Fruit fly (Drosophila melanogaster) whole organism, embryonic: ENCODE results near the gene SP1173.
A peak's percentile ranks its signal among the peaks of the same experiment; 100 is the strongest.

ENCODE experiments used
- Asciz ChIP-seq: fragments of 200-800 bp; sonication (Bioruptor generic); optimal IDR thresholded peaks from 2 replicates; lab custom pipeline; 2017; ENCODE audit warnings: missing biosample characterization, mild to moderate bottlenecking, missing genetic modification characterization, missing genetic modification reagents
- Atf3 ChIP-seq: fragments of 200-800 bp; sonication (Bioruptor generic); optimal IDR thresholded peaks from 3 replicates; lab custom pipeline; 2016; ENCODE audit warnings: missing biosample characterization, missing genetic modification characterization
- B-H2 ChIP-seq: fragments of 200-800 bp; sonication (Bioruptor generic); optimal IDR thresholded peaks from 2 replicates; lab custom pipeline; 2018; ENCODE audit warnings: missing biosample characterization, mild to moderate bottlenecking, missing genetic modification characterization
- Blimp-1 ChIP-seq: fragments of 200-800 bp; sonication (Bioruptor generic); optimal IDR thresholded peaks from 3 replicates; lab custom pipeline; 2018; ENCODE audit warnings: missing biosample characterization, missing genetic modification characterization, mild to moderate bottlenecking, moderate library complexity, missing genetic modification reagents
- Bteb2 ChIP-seq: fragments of 200-800 bp; sonication (Bioruptor generic); optimal IDR thresholded peaks from 2 replicates; lab custom pipeline; 2016; ENCODE audit warnings: missing biosample characterization, missing genetic modification characterization
- CG10979 ChIP-seq: fragments of 200-800 bp; sonication (Bioruptor generic); optimal IDR thresholded peaks from 2 replicates; lab custom pipeline; 2018; ENCODE audit warnings: missing biosample characterization, mild to moderate bottlenecking, missing genetic modification characterization, moderate library complexity
- CG11560 ChIP-seq: fragments of 200-800 bp; sonication (Bioruptor generic); IDR thresholded peaks from 3 replicates; pipeline ENCODE4 v1.3.6; 2022; ENCODE audit warnings: missing biosample characterization, missing genetic modification characterization
- CG12219 ChIP-seq: fragments of 200-800 bp; sonication (Bioruptor generic); optimal IDR thresholded peaks from 3 replicates; lab custom pipeline; 2018; ENCODE audit warnings: missing biosample characterization, mild to moderate bottlenecking, missing genetic modification characterization
- CG13296 ChIP-seq: fragments of 200-800 bp; sonication (Bioruptor generic); optimal IDR thresholded peaks from 3 replicates; lab custom pipeline; 2018; ENCODE audit warnings: missing biosample characterization, mild to moderate bottlenecking, missing genetic modification characterization
- CG14050 ChIP-seq: fragments of 200-800 bp; sonication (Bioruptor generic); IDR thresholded peaks from 3 replicates; pipeline ENCODE4 v1.3.6; 2022; ENCODE audit warnings: missing biosample characterization, missing genetic modification characterization
- CG15479 ChIP-seq: fragments of 200-800 bp; sonication (Bioruptor generic); optimal IDR thresholded peaks from 3 replicates; lab custom pipeline; 2019; ENCODE audit warnings: missing biosample characterization, mild to moderate bottlenecking, missing genetic modification characterization, moderate library complexity
- CG17328 ChIP-seq: fragments of 200-800 bp; sonication (Bioruptor generic); IDR thresholded peaks from 2 replicates; pipeline ENCODE4 v1.3.6; 2022; ENCODE audit warnings: missing biosample characterization, missing genetic modification characterization
- CG17361 ChIP-seq: fragments of 200-800 bp; sonication (Bioruptor generic); IDR thresholded peaks from 3 replicates; pipeline ENCODE4 v1.3.6; 2022; ENCODE audit warnings: missing biosample characterization, missing genetic modification characterization
- CG17802 ChIP-seq: fragments of 200-800 bp; sonication (Bioruptor generic); optimal IDR thresholded peaks from 2 replicates; lab custom pipeline; 2018; ENCODE audit warnings: missing biosample characterization, mild to moderate bottlenecking, missing genetic modification characterization, moderate library complexity
- CG1832 ChIP-seq: fragments of 200-800 bp; sonication (Bioruptor generic); optimal IDR thresholded peaks from 2 replicates; lab custom pipeline; 2017; ENCODE audit warnings: missing biosample characterization, mild to moderate bottlenecking, missing genetic modification characterization, inconsistent platforms
- CG30403 ChIP-seq: fragments of 200-800 bp; sonication (Bioruptor generic); optimal IDR thresholded peaks from 3 replicates; lab custom pipeline; 2016; ENCODE audit warnings: missing biosample characterization, missing genetic modification characterization
- CG32767 ChIP-seq: fragments of 200-800 bp; sonication (Bioruptor generic); IDR thresholded peaks from 2 replicates; pipeline ENCODE4 v1.3.6; 2022; ENCODE audit warnings: missing biosample characterization, missing genetic modification characterization
- CG34224 ChIP-seq: fragments of 200-800 bp; sonication (Bioruptor generic); IDR thresholded peaks from 3 replicates; pipeline ENCODE4 v1.3.6; 2022; ENCODE audit warnings: missing biosample characterization, missing genetic modification characterization; ENCODE audit not compliant: partially characterized antibody
- CG4328 ChIP-seq: fragments of 200-800 bp; sonication (Bioruptor generic); optimal IDR thresholded peaks from 3 replicates; lab custom pipeline; 2017; ENCODE audit warnings: missing biosample characterization, missing genetic modification reagents, missing genetic modification characterization
- CG4854 ChIP-seq: fragments of 200-800 bp; sonication (Bioruptor generic); optimal IDR thresholded peaks from 2 replicates; lab custom pipeline; 2016; ENCODE audit warnings: missing biosample characterization, missing genetic modification characterization, inconsistent platforms
- CG5245 ChIP-seq: fragments of 200-800 bp; sonication (Bioruptor generic); optimal IDR thresholded peaks from 3 replicates; lab custom pipeline; 2016; ENCODE audit warnings: missing biosample characterization, missing genetic modification characterization
- CG6854 ChIP-seq: fragments of 200-800 bp; sonication (Bioruptor generic); optimal IDR thresholded peaks from 3 replicates; lab custom pipeline; 2017; ENCODE audit warnings: missing biosample characterization, mild to moderate bottlenecking, missing genetic modification characterization
- CG7372 ChIP-seq: fragments of 200-800 bp; sonication (Bioruptor generic); IDR thresholded peaks from 2 replicates; pipeline ENCODE4 v1.3.6; 2022; ENCODE audit warnings: missing biosample characterization, missing genetic modification characterization
- CG8388 ChIP-seq: fragments of 200-800 bp; sonication (Bioruptor generic); optimal IDR thresholded peaks from 2 replicates; lab custom pipeline; 2019; ENCODE audit warnings: missing biosample characterization, mild to moderate bottlenecking, missing genetic modification characterization, moderate library complexity
- CoRest ChIP-seq: fragments of 200-800 bp; sonication (Bioruptor generic); optimal IDR thresholded peaks from 3 replicates; lab custom pipeline; 2018; ENCODE audit warnings: missing biosample characterization, mild to moderate bottlenecking, missing genetic modification characterization, moderate library complexity
- CrebB ChIP-seq: fragments of 200-800 bp; sonication (Bioruptor generic); optimal IDR thresholded peaks from 3 replicates; lab custom pipeline; 2018; ENCODE audit warnings: missing biosample characterization, mild to moderate bottlenecking, missing genetic modification characterization
- Dip2 ChIP-seq: fragments of 200-800 bp; sonication (Bioruptor generic); IDR thresholded peaks from 2 replicates; pipeline ENCODE4 v1.3.6; 2022; ENCODE audit warnings: missing biosample characterization, missing genetic modification characterization
- E2f2 ChIP-seq: fragments of 200-800 bp; sonication (Bioruptor generic); IDR thresholded peaks from 2 replicates; pipeline ENCODE4 v1.3.6; 2022; ENCODE audit warnings: missing biosample characterization, missing genetic modification characterization
- Fer1 ChIP-seq: fragments of 200-800 bp; sonication (Bioruptor generic); optimal IDR thresholded peaks from 2 replicates; lab custom pipeline; 2017; ENCODE audit warnings: missing biosample characterization, mild to moderate bottlenecking, missing genetic modification characterization
- Med ChIP-seq: fragments of 200-800 bp; sonication (Bioruptor generic); peaks from one replicate; lab custom pipeline; 2016; ENCODE audit warnings: missing biosample characterization, missing genetic modification characterization, mild to moderate bottlenecking, inconsistent platforms, moderate library complexity
- Scr ChIP-seq: fragments of 200-800 bp; sonication (Bioruptor generic); IDR thresholded peaks from 2 replicates; pipeline ENCODE4 v1.3.6; 2022; ENCODE audit warnings: missing biosample characterization, missing genetic modification characterization; ENCODE audit not compliant: partially characterized antibody
- Six4 ChIP-seq: fragments of 200-800 bp; sonication (Bioruptor generic); optimal IDR thresholded peaks from 2 replicates; lab custom pipeline; 2016; ENCODE audit warnings: missing biosample characterization, missing genetic modification characterization
- Sry-β ChIP-seq: fragments of 200-800 bp; sonication (Bioruptor generic); optimal IDR thresholded peaks from 2 replicates; lab custom pipeline; 2018; ENCODE audit warnings: missing biosample characterization, mild to moderate bottlenecking, missing genetic modification characterization, moderate library complexity
- Stat92E ChIP-seq, 3 experiments: fragments of >200 bp in 2 of 3; fragments of 200-800 bp in 1 of 3; sonication (Bioruptor generic) in 1 of 3; optimal IDR thresholded peaks; 2 replicates each; lab custom pipeline; 2017 to 2019; ENCODE audit warnings: missing biosample characterization in 3 of 3, missing genetic modification characterization in 3 of 3, mild to moderate bottlenecking in 1 of 3, moderate library complexity in 1 of 3
- bab2 ChIP-seq: fragments of 200-800 bp; sonication (Bioruptor generic); optimal IDR thresholded peaks from 2 replicates; lab custom pipeline; 2016; ENCODE audit warnings: missing biosample characterization, missing genetic modification characterization
- cato ChIP-seq: fragments of 200-800 bp; sonication (Bioruptor generic); optimal IDR thresholded peaks from 2 replicates; lab custom pipeline; 2016; ENCODE audit warnings: missing biosample characterization, missing genetic modification characterization, borderline replicate concordance
- chinmo ChIP-seq: fragments of 200-800 bp; sonication (Bioruptor generic); IDR thresholded peaks from 4 replicates; pipeline ENCODE4 v1.3.6; 2022; ENCODE audit warnings: missing biosample characterization, missing genetic modification characterization; ENCODE audit not compliant: partially characterized antibody
- ci ChIP-seq: fragments of 200-800 bp; sonication (Bioruptor generic); IDR thresholded peaks from 3 replicates; pipeline ENCODE4 v1.3.6; 2022; ENCODE audit warnings: missing biosample characterization, missing genetic modification characterization
- dati ChIP-seq: fragments of 200-800 bp; sonication (Bioruptor generic); IDR thresholded peaks from 2 replicates; pipeline ENCODE4 v1.3.6; 2022; ENCODE audit warnings: missing biosample characterization, missing genetic modification characterization
- dpn ChIP-seq, 2 experiments: fragments of 200-800 bp; sonication (Bioruptor generic); optimal IDR thresholded peaks; 3 replicates each; lab custom pipeline; 2016; ENCODE audit warnings: missing biosample characterization in 2 of 2, missing genetic modification characterization in 2 of 2
- ewg ChIP-seq: fragments of 200-800 bp; sonication (Bioruptor generic); optimal IDR thresholded peaks from 3 replicates; lab custom pipeline; 2017; ENCODE audit warnings: mild to moderate bottlenecking, missing biosample characterization, missing genetic modification reagents, missing genetic modification characterization
- exex ChIP-seq: fragments of 200-800 bp; sonication (Bioruptor generic); optimal IDR thresholded peaks from 4 replicates; lab custom pipeline; 2018; ENCODE audit warnings: missing biosample characterization, mild to moderate bottlenecking, missing genetic modification characterization, moderate library complexity
- gem ChIP-seq: fragments of 200-800 bp; sonication (Bioruptor generic); optimal IDR thresholded peaks from 2 replicates; lab custom pipeline; 2019; ENCODE audit warnings: missing biosample characterization, mild to moderate bottlenecking, missing genetic modification characterization, moderate library complexity
- hb ChIP-seq: fragments of 200-800 bp; sonication (Bioruptor generic); IDR thresholded peaks from 3 replicates; pipeline ENCODE4 v1.3.6; 2022; ENCODE audit warnings: missing biosample characterization, missing genetic modification characterization; ENCODE audit not compliant: partially characterized antibody
- lab ChIP-seq: fragments of 200-800 bp; sonication (Bioruptor generic); optimal IDR thresholded peaks from 3 replicates; lab custom pipeline; 2017; ENCODE audit warnings: missing biosample characterization, missing genetic modification characterization, mild to moderate bottlenecking, moderate library complexity, missing genetic modification reagents
- nerfin-2 ChIP-seq: fragments of 200-800 bp; sonication (Bioruptor generic); IDR thresholded peaks from 2 replicates; pipeline ENCODE4 v1.3.6; 2022; ENCODE audit warnings: missing biosample characterization, missing genetic modification characterization; ENCODE audit not compliant: partially characterized antibody
- peb ChIP-seq: fragments of 200-800 bp; sonication (Bioruptor generic); IDR thresholded peaks from 2 replicates; pipeline ENCODE4 v1.3.6; 2022; ENCODE audit warnings: missing biosample characterization, missing genetic modification characterization
- phol ChIP-seq: fragments of 200-800 bp; sonication (Bioruptor generic); optimal IDR thresholded peaks from 3 replicates; lab custom pipeline; 2018; ENCODE audit warnings: missing biosample characterization, mild to moderate bottlenecking, missing genetic modification characterization, moderate library complexity
- wor ChIP-seq: fragments of 200-800 bp; sonication (Bioruptor generic); IDR thresholded peaks from 2 replicates; pipeline ENCODE4 v1.3.6; 2022; ENCODE audit warnings: missing biosample characterization, missing genetic modification characterization

The SP1173 gene

dm6 chr3L:6742110-6742718 lies 38.9 kb upstream of the SP1173 start (continued):
- TF ChIP-seq Fer1 (GFP tag; lab: Kevin White, UChicago) (no peak), CG11560 (no peak), nerfin-2 (no peak; the same call in 1 of the 2 replicates), phol (tag; lab: Kevin White, UChicago) (no peak), CG12219 (no peak), Dip2 (GFP tag; lab: Robert Waterston, UW) (no peak), E2f2 (GFP tag; lab: Robert Waterston, UW) (peak; percentile 44; the same call in 1 of the 2 replicates), hb (no peak), wor (GFP tag; lab: Robert Waterston, UW) (no peak), CG17328 (no peak), CG13296 (GFP tag; lab: Kevin White, UChicago) (no peak), CG14050 (GFP tag; lab: Robert Waterston, UW) (no peak), CG17802 (no peak), Med (GFP tag; lab: Kevin White, UChicago) (peak; percentile 84), CG4854 (GFP tag; lab: Kevin White, UChicago) (no peak), lab (GFP tag; lab: Kevin White, UChicago) (no peak), Asciz (GFP tag; lab: Kevin White, UChicago) (no peak), Blimp-1 (no peak), exex (tag; lab: Kevin White, UChicago) (no peak), bab2 (GFP tag; lab: Kevin White, UChicago) (no peak), CrebB (no peak), CG1832 (GFP tag; lab: Kevin White, UChicago) (peak; percentile 97), Atf3 (GFP tag; lab: Kevin White, UChicago) (no peak), ci (peak; percentile 49; the same call in 2 of the 3 replicates), CG15479 (GFP tag; lab: Kevin White, UChicago) (peak; percentile 96), CG30403 (GFP tag; lab: Kevin White, UChicago) (no peak), Stat92E (GFP tag; optimal IDR thresholded peaks at IDR 0.05; lab: Kevin White, UChicago) (no peak), Bteb2 (GFP tag; lab: Kevin White, UChicago) (no peak), dpn (GFP tag; optimal IDR thresholded peaks at IDR 0.05; lab: Kevin White, UChicago) (no peak), gem (tag; lab: Kevin White, UChicago) (no peak), CG6854 (GFP tag; lab: Kevin White, UChicago) (no peak), dati (GFP tag; lab: Robert Waterston, UW) (no peak), CG7372 (GFP tag; lab: Robert Waterston, UW) (no peak), CG4328 (GFP tag; lab: Kevin White, UChicago) (no peak), B-H2 (no peak), CG34224 (no peak), peb (no peak), ewg (GFP tag; lab: Kevin White, UChicago) (peak; percentile 99), CG32767 (GFP tag; lab: Robert Waterston, UW) (peak; percentile 79), Sry-β (GFP tag; lab: Kevin White, UChicago) (no peak), Scr (GFP tag; lab: Robert Waterston, UW) (no peak; the same call in 1 of the 2 replicates), Six4 (no peak), CG8388 (GFP tag; lab: Kevin White, UChicago) (no peak), chinmo (GFP tag; lab: Robert Waterston, UW) (peak; percentile 69; the same call in 1 of the 4 replicates), cato (GFP tag; lab: Kevin White, UChicago) (no peak), CG5245 (GFP tag; lab: Kevin White, UChicago) (no peak), CG17361 (GFP tag; lab: Robert Waterston, UW) (no peak), CoRest (tag; lab: Kevin White, UChicago) (no peak), CG10979 (tag; lab: Kevin White, UChicago) (peak; percentile 13)
